Worm (Caenorhabditis elegans): ENCODE results near the gene mrpl-32.

mrpl-32 gene

DNA sequence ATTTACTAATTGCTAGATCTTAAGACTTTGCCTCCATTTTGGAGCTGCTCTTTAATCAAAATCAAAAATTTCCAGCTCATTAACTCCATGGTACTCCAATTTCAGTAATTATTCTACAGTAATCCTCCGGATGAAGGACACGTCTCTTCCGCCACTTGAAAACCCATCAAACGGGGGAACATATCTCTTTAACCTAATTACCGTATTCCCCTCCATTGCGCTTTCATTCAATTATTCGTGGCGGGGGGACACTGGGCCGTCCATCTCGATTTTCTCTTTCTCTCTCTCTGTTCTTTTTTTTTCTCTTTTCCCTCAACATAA lies 32.7 kb upstream of the mrpl-32 start:
- TF ChIP-seq ceh-79 (tag; optimal IDR thresholded peaks at IDR 0.05) (no peak), nhr-90 (tag; optimal IDR thresholded peaks at IDR 0.05) (no peak), sptf-2 (GFP tag; optimal IDR thresholded peaks at IDR 0.05) (no peak), bed-2 (GFP tag; IDR thresholded peaks at IDR 0.05) (no peak), hmg-1.2 (GFP tag; IDR thresholded peaks at IDR 0.05) (no peak), B0035.1 (tag; optimal IDR thresholded peaks at IDR 0.05) (no peak), gei-17 (GFP tag; optimal IDR thresholded peaks at IDR 0.05) (no peak), F57C9.4 (tag; optimal IDR thresholded peaks at IDR 0.05) (no peak), akir-1 (GFP tag; optimal IDR thresholded peaks at IDR 0.05) (no peak)

DNA sequence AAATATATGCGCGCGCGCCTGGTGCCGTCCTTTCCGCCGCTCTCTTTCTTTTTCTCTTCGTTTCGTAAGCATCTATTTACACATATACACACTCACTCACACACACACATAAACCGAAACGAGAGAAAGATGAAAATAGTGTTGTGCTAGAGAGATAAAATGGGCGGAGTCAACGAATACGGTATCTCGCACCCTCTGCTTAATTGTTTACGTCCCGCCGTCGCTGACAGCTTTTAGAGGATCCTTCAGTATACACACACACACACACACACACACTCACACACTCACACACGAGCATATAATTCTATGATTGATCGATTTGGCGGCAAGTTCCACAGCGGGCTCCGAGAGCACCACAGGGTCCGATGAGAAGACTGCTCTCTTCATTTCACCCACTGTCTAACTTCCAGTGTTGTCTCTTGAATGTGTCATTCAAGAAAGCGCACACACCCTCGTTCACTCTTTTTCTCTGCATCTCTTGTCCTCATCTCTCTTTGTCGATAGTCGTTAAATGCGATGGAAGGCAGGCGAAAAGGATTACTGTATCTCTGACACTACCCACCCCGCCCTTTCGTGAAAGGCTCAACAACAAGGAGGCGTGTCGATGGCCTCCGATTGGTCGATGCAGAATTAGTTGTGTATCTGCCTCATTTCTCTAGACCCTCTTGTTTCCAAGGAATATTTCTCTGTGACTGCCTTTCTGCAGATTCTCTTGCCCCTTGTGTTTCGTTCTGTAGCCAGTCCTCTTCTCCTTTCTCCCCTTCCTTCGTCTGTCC lies 32.2 kb upstream of the mrpl-32 start:
- TF ChIP-seq ztf-25 (GFP tag; IDR thresholded peaks at IDR 0.05), result no peak
- TF ChIP-seq nhr-90 (tag; optimal IDR thresholded peaks at IDR 0.05), result no peak
- TF ChIP-seq C17E4.6 (GFP tag; IDR thresholded peaks at IDR 0.05), result no peak
- TF ChIP-seq nhr-27 (tag; optimal IDR thresholded peaks at IDR 0.05), result no peak
- TF ChIP-seq ceh-79 (tag; optimal IDR thresholded peaks at IDR 0.05), result peak; percentile 63
- peak; percentile 84 for TF ChIP-seq ceh-27 (GFP tag; optimal IDR thresholded peaks at IDR 0.05)
- no peak for TF ChIP-seq dpff-1 (tag; optimal IDR thresholded peaks at IDR 0.05)
- TF ChIP-seq mxl-1 (tag; optimal IDR thresholded peaks at IDR 0.05), result no peak
- TF ChIP-seq ztf-26 (tag; optimal IDR thresholded peaks at IDR 0.05), result peak; percentile 24
- no peak for TF ChIP-seq hmg-20 (GFP tag; IDR thresholded peaks at IDR 0.05)
- no peak for TF ChIP-seq F23B12.7 (tag; optimal IDR thresholded peaks at IDR 0.05; ENCODE audit: insufficient read depth)
- peak; percentile 12 for TF ChIP-seq snpc-4 (GFP tag; optimal IDR thresholded peaks at IDR 0.05)
- TF ChIP-seq snpc-4 (tag; optimal IDR thresholded peaks at IDR 0.05), result peak in 3 of 4 experiments; percentile 35 to 67 (median 63)
- no peak for TF ChIP-seq nfya-2 (GFP tag; IDR thresholded peaks at IDR 0.05)
- TF ChIP-seq nhr-80 (tag; optimal IDR thresholded peaks at IDR 0.05), result peak; percentile 91
- no peak for TF ChIP-seq tbx-9 (tag; optimal IDR thresholded peaks at IDR 0.05; ENCODE audit: borderline replicate concordance)
- TF ChIP-seq chd-7 (tag; optimal IDR thresholded peaks at IDR 0.05), result peak; percentile 87
- TF ChIP-seq lin-26 (GFP tag; IDR thresholded peaks at IDR 0.05), result peak; percentile 91
- no peak for TF ChIP-seq ceh-40 (GFP tag; IDR thresholded peaks at IDR 0.05)
- TF ChIP-seq F52B5.7 (tag; optimal IDR thresholded peaks at IDR 0.05), result no peak
- TF ChIP-seq nfya-1 (tag; optimal IDR thresholded peaks at IDR 0.05; ENCODE audit: borderline replicate concordance, insufficient read depth), result no peak
- TF ChIP-seq unc-62 (GFP tag; optimal IDR thresholded peaks at IDR 0.05), result peak; percentile 32
- TF ChIP-seq madf-6 (GFP tag; IDR thresholded peaks at IDR 0.05), result 0 out of 2 replicates have a peak, but pooled peaks have one; percentile 29
- peak; percentile 53; the same call in 1 of the 2 replicates for TF ChIP-seq ekl-4 (GFP tag; IDR thresholded peaks at IDR 0.05)
- no peak for TF ChIP-seq xnd-1 (tag; optimal IDR thresholded peaks at IDR 0.05)
- peak; percentile 80 for TF ChIP-seq ztf-3 (GFP tag; optimal IDR thresholded peaks at IDR 0.05)
- no peak for TF ChIP-seq bed-2 (GFP tag; IDR thresholded peaks at IDR 0.05)
- TF ChIP-seq F57A8.1 (GFP tag; optimal IDR thresholded peaks at IDR 0.05), result no peak
- TF ChIP-seq snpc-3.4 (tag; optimal IDR thresholded peaks at IDR 0.05), result no peak
- TF ChIP-seq madf-10 (tag; optimal IDR thresholded peaks at IDR 0.05), result peak; percentile 75
- peak; percentile 13 for TF ChIP-seq ztf-22 (GFP tag; optimal IDR thresholded peaks at IDR 0.05)
- TF ChIP-seq hsf-1 (GFP tag; IDR thresholded peaks at IDR 0.05), result no peak
- TF ChIP-seq F10E7.11 (tag; optimal IDR thresholded peaks at IDR 0.05), result peak; percentile 45
- no peak for TF ChIP-seq sptf-2 (GFP tag; optimal IDR thresholded peaks at IDR 0.05)
- TF ChIP-seq pbrm-1 (GFP tag; IDR thresholded peaks at IDR 0.05), result peak; percentile 34; the same call in 1 of the 2 replicates
- no peak for TF ChIP-seq rpc-1 (optimal IDR thresholded peaks at IDR 0.05)
- TF ChIP-seq rpc-1 (tag; optimal IDR thresholded peaks at IDR 0.05), result no peak
- no peak for TF ChIP-seq Y95B8A.8 (GFP tag; IDR thresholded peaks at IDR 0.05)
- TF ChIP-seq ceh-58 (GFP tag; IDR thresholded peaks at IDR 0.05), result no peak
- TF ChIP-seq B0019.2 (GFP tag; conservative IDR thresholded peaks at IDR 0.05), result no peak
- peak; percentile 95 for TF ChIP-seq zfh-2 (GFP tag; conservative IDR thresholded peaks at IDR 0.05)
- TF ChIP-seq repo-1 (tag; optimal IDR thresholded peaks at IDR 0.05), result peak; percentile 82
